Worm (Caenorhabditis elegans) whole organism, early embryonic: ENCODE data around the gene F07C4.11.

Experiments used
- B0310.2 ChIP-seq: sonication (generic microtip); optimal IDR thresholded peaks from 2 replicates; lab custom pipeline; 2016; ENCODE audit warnings: mild to moderate bottlenecking, missing genetic modification characterization, missing compliant biosample characterization
- F13C5.2 ChIP-seq: sonication (generic microtip); optimal IDR thresholded peaks from 2 replicates; lab custom pipeline; 2017; ENCODE audit warnings: mild to moderate bottlenecking, missing genetic modification characterization, inconsistent platforms, missing compliant biosample characterization
- aly-1 ChIP-seq: sonication (generic microtip); optimal IDR thresholded peaks from 2 replicates; lab custom pipeline; 2016; ENCODE audit warnings: missing genetic modification characterization, missing compliant biosample characterization
- ama-1 ChIP-seq: fragments of 150-350 bp; optimal IDR thresholded peaks from 2 replicates; lab custom pipeline; 2014
- ceh-13 ChIP-seq: fragments of 200-800 bp; sonication (Bioruptor generic); optimal IDR thresholded peaks from 2 replicates; lab custom pipeline; 2018; ENCODE audit warnings: mild to moderate bottlenecking, missing genetic modification characterization, missing compliant biosample characterization
- ceh-36 ChIP-seq: sonication (generic microtip); optimal IDR thresholded peaks from 2 replicates; lab custom pipeline; 2016; ENCODE audit warnings: missing genetic modification characterization, inconsistent platforms, missing compliant biosample characterization
- ets-7 ChIP-seq: sonication (generic microtip); optimal IDR thresholded peaks from 2 replicates; lab custom pipeline; 2016; ENCODE audit warnings: missing genotype, missing genetic modification characterization, missing compliant biosample characterization
- flt-1 ChIP-seq: fragments of 200-800 bp; sonication (Bioruptor generic); IDR thresholded peaks from 2 replicates; pipeline ENCODE4 v1.3.6; 2022; ENCODE audit warnings: missing genetic modification characterization, missing compliant biosample characterization
- hmbx-1 ChIP-seq: sonication (generic microtip); optimal IDR thresholded peaks from 2 replicates; lab custom pipeline; 2016; ENCODE audit warnings: mild to moderate bottlenecking, missing genetic modification characterization, missing compliant biosample characterization
- hmg-4 ChIP-seq: fragments of 200-800 bp; sonication (Bioruptor generic); optimal IDR thresholded peaks from 2 replicates; lab custom pipeline; 2018; ENCODE audit warnings: mild to moderate bottlenecking, missing genetic modification characterization, missing compliant biosample characterization
- hnd-1 ChIP-seq: sonication (generic microtip); optimal IDR thresholded peaks from 2 replicates; lab custom pipeline; 2016; ENCODE audit warnings: missing genetic modification characterization, missing compliant biosample characterization
- pes-1 ChIP-seq: fragments of 200-800 bp; sonication (Bioruptor generic); IDR thresholded peaks from 2 replicates; pipeline ENCODE4 v1.3.6; 2022; ENCODE audit warnings: missing genetic modification reagents, missing genetic modification characterization, missing compliant biosample characterization
- scrt-1 ChIP-seq: fragments of 200-800 bp; sonication (Bioruptor generic); IDR thresholded peaks from 2 replicates; pipeline ENCODE4 v1.3.6; 2022; ENCODE audit warnings: missing genetic modification characterization, missing compliant biosample characterization
- sea-1 ChIP-seq: fragments of 200-800 bp; sonication (Bioruptor generic); conservative IDR thresholded peaks from 2 replicates; pipeline ENCODE4 v1.3.6; 2022; ENCODE audit warnings: missing genetic modification characterization, missing compliant biosample characterization
- tbx-11 ChIP-seq: fragments of 200-800 bp; sonication (Bioruptor generic); IDR thresholded peaks from 2 replicates; pipeline ENCODE4 v1.3.6; 2022; ENCODE audit warnings: missing genetic modification characterization, missing compliant biosample characterization
- tbx-37 ChIP-seq: fragments of 200-800 bp; sonication (Bioruptor generic); conservative IDR thresholded peaks from 2 replicates; pipeline ENCODE4 v1.3.6; 2022; ENCODE audit warnings: missing genetic modification reagents, missing genetic modification characterization, missing compliant biosample characterization
- tra-4 ChIP-seq: sonication (generic microtip); optimal IDR thresholded peaks from 2 replicates; lab custom pipeline; 2017; ENCODE audit warnings: missing genetic modification characterization, missing compliant biosample characterization

Gene F07C4.11

ce11 chrV:7647147-7647546 is 3.8 kb upstream of the F07C4.11 start:
- TF ChIP-seq ceh-36 = no peak

- no peak for TF ChIP-seq F13C5.2 (tag; lab: Kevin White, UChicago)
- TF ChIP-seq sea-1 (GFP tag; lab: Robert Waterston, UW) = no peak
- no peak for TF ChIP-seq B0310.2 (tag; lab: Kevin White, UChicago)
- no peak for TF ChIP-seq flt-1 (GFP tag; lab: Robert Waterston, UW)
- TF ChIP-seq hnd-1 (tag; lab: Kevin White, UChicago) = no peak
- TF ChIP-seq aly-1 (tag; lab: Kevin White, UChicago) = no peak
- no peak for TF ChIP-seq ceh-36
- no peak for TF ChIP-seq tbx-11 (GFP tag; lab: Robert Waterston, UW)
- TF ChIP-seq ama-1 = no peak
- TF ChIP-seq hmbx-1 = no peak
- no peak for TF ChIP-seq hmg-4 (GFP tag; lab: Kevin White, UChicago)
- no peak for TF ChIP-seq pes-1 (GFP tag; lab: Robert Waterston, UW)
- no peak for TF ChIP-seq ets-7 (tag; lab: Kevin White, UChicago)
- TF ChIP-seq ceh-13 (GFP tag; lab: Kevin White, UChicago) = no peak
- no peak for TF ChIP-seq tra-4 (tag; lab: Kevin White, UChicago)
- no peak for TF ChIP-seq scrt-1 (GFP tag; lab: Robert Waterston, UW)
- TF ChIP-seq tbx-37 = no peak
Measured at ce11 chrV:7645454-7645853, 2.1 kb upstream of the F07C4.11 start, which contains the start of gene str-47. str-47 (plus strand) TSS chrV:7645754.

DNA sequence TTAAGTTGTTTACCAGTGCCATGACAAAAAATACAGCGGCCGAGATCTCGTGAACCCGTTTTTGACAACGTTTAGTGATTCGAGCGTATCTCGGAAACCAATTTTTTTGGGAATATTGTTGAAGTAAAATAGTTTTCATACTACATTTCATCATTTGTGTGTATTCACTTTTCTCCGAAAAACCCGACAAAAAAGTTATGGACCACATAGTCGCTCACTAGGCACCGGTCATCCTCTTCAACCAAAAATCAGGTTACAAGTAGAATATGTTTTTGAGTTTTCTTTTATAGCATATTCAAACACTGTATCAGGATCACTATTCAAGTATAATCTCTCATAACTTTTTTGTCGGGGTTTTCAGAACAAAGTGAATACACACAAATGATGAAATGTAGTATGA is 1.6 kb downstream of the F07C4.11 start:
- no peak for TF ChIP-seq ceh-36
- no peak for TF ChIP-seq ama-1
- TF ChIP-seq hmg-4 (GFP tag; lab: Kevin White, UChicago) = no peak
- TF ChIP-seq ceh-13 (GFP tag; lab: Kevin White, UChicago) = no peak
- no peak for TF ChIP-seq F13C5.2 (tag; lab: Kevin White, UChicago)
- TF ChIP-seq ets-7 (tag; lab: Kevin White, UChicago) = no peak
- TF ChIP-seq tbx-37 = no peak
- no peak for TF ChIP-seq aly-1 (tag; lab: Kevin White, UChicago)
- TF ChIP-seq sea-1 (GFP tag; lab: Robert Waterston, UW) = no peak
- no peak for TF ChIP-seq pes-1 (GFP tag; lab: Robert Waterston, UW)
- no peak for TF ChIP-seq hmbx-1

DNA sequence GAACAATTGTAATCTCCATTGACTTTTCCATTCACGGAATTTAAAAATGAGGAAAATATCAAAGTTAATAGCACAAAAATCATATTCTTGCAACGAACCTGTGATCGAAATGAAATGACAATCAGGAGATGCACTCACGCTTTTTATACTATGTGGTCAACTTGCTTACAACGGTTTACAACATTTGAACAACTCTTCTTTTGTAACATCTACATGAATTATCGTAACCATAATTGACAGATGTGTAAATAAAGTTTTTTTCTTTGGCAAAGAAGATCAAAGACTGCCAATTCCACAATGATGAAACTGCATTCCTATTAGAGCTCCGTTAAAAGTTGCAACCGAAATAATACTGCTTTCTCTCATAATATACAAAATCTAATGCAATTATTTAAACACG is 3.5 kb downstream of the F07C4.11 start, which contains the start of gene F07C4.10:
TSS of gene F07C4.10 (minus strand) at position 101 of the 400 bp plus-strand sequence.
- no peak for TF ChIP-seq tra-4 (tag; lab: Kevin White, UChicago)
- no peak for TF ChIP-seq tbx-37
- no peak for TF ChIP-seq F13C5.2 (tag; lab: Kevin White, UChicago)
- TF ChIP-seq tbx-11 (GFP tag; lab: Robert Waterston, UW) = no peak
- TF ChIP-seq sea-1 (GFP tag; lab: Robert Waterston, UW) = no peak
- no peak for TF ChIP-seq hmg-4 (GFP tag; lab: Kevin White, UChicago)
- no peak for TF ChIP-seq flt-1 (GFP tag; lab: Robert Waterston, UW)

DNA sequence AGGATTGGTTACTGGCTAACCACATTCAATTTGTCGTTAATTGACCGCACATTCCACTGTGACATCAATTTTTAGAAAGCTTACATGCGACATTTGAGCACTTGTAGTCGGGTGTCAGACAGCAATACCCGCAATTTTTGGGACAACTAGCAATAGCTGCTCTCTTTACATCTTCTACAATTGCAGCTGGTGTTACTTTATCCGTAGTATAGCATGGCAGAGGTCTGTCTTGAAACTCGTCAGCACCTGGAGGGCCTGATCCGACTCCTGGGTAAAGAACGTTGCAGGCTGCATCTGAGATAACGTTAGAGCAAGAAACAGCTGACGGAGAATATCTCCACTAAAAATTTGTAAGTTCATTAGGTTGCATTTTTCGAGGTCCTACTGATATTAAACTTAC is 4.0 kb downstream of the F07C4.11 start:
- no peak for TF ChIP-seq tra-4 (tag; lab: Kevin White, UChicago)
- TF ChIP-seq hnd-1 (tag; lab: Kevin White, UChicago) = no peak
- TF ChIP-seq hmg-4 (GFP tag; lab: Kevin White, UChicago) = no peak

- TF ChIP-seq flt-1 (GFP tag; lab: Robert Waterston, UW) = no peak
- no peak for TF ChIP-seq hmbx-1
- no peak for TF ChIP-seq F13C5.2 (tag; lab: Kevin White, UChicago)
- no peak for TF ChIP-seq sea-1 (GFP tag; lab: Robert Waterston, UW)
- no peak for TF ChIP-seq hmg-4 (GFP tag; lab: Kevin White, UChicago)
- TF ChIP-seq hnd-1 (tag; lab: Kevin White, UChicago) = no peak
- TF ChIP-seq tra-4 (tag; lab: Kevin White, UChicago) = no peak
- no peak for TF ChIP-seq ets-7 (tag; lab: Kevin White, UChicago)
Measured at ce11 chrV:7637801-7638200, 5.5 kb downstream of the F07C4.11 start, which contains the start of gene clec-45. clec-45 (plus strand) TSS chrV:7638101.

DNA sequence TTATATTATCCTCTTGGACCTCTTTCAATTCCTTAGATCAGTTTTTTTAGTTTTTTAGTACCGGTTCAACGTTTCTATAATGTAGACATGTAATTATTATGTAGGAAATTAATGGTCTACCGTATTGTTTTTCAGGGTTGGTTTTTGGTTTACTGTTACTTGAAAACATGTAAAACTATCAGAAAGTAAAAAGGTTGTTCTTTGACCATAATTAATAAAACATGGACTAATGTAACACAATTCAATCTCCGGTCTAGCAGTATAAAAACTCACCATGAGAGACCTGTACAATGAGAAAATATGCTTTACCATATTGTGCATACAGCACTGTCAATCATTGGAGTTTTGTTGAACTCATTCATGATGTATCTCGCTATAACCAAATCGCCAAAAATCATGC is 7.8 kb downstream of the F07C4.11 start, which contains the start of gene srd-29:
TSS of gene srd-29 (plus strand) at position 301 of the 400 bp plus-strand sequence.
- TF ChIP-seq hmbx-1 (no peak), aly-1 (tag; lab: Kevin White, UChicago) (no peak), hnd-1 (tag; lab: Kevin White, UChicago) (no peak), ets-7 (tag; lab: Kevin White, UChicago) (no peak), hmg-4 (GFP tag; lab: Kevin White, UChicago) (no peak), tbx-37 (no peak), tbx-11 (GFP tag; lab: Robert Waterston, UW) (no peak), F13C5.2 (tag; lab: Kevin White, UChicago) (no peak), sea-1 (GFP tag; lab: Robert Waterston, UW) (no peak), tra-4 (tag; lab: Kevin White, UChicago) (no peak), ceh-13 (GFP tag; lab: Kevin White, UChicago) (no peak), ama-1 (no peak), scrt-1 (GFP tag; lab: Robert Waterston, UW) (no peak), pes-1 (GFP tag; lab: Robert Waterston, UW) (no peak), ceh-36 (no peak), B0310.2 (tag; lab: Kevin White, UChicago) (no peak), flt-1 (GFP tag; lab: Robert Waterston, UW) (no peak)

DNA sequence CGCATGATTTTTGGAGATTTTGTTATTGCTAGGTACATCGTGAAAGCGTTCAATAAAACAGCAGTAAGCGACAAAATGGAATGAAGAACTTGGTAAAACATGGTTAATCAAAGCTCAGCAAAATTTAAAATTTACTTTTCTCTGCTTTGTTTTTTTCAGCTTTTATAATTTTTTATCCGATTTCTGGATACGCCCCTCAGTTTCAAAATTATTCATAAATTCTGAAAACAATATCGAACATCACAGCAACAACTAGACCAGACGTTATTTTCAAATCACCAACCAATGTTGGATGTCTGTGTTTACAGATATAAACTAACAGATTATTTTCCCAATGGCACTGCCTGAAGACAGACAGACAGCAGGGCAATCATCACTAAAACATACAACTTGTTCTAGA is 8.7 kb downstream of the F07C4.11 start, which contains the start of gene srd-31:
TSS of gene srd-31 (minus strand) at position 101 of the 400 bp plus-strand sequence.
- TF ChIP-seq sea-1 (GFP tag; lab: Robert Waterston, UW) = no peak
- TF ChIP-seq pes-1 (GFP tag; lab: Robert Waterston, UW) = no peak
- no peak for TF ChIP-seq ceh-13 (GFP tag; lab: Kevin White, UChicago)
- TF ChIP-seq scrt-1 (GFP tag; lab: Robert Waterston, UW) = no peak
- TF ChIP-seq hnd-1 (tag; lab: Kevin White, UChicago) = no peak
- TF ChIP-seq ceh-36 = no peak
- no peak for TF ChIP-seq B0310.2 (tag; lab: Kevin White, UChicago)
- no peak for TF ChIP-seq hmbx-1
- TF ChIP-seq tbx-37 = no peak
